Fruit fly (Drosophila melanogaster) whole organism, embryonic: ENCODE data around the gene GNBP3.

ENCODE experiments used
- ATbp ChIP-seq: fragments of 200-800 bp; sonication (Bioruptor generic); optimal IDR thresholded peaks from 2 replicates; lab custom pipeline; 2017; ENCODE audit warnings: missing biosample characterization, mild to moderate bottlenecking, missing genetic modification characterization, missing genetic modification reagents
- Awh ChIP-seq: fragments of 200-800 bp; sonication (Bioruptor generic); IDR thresholded peaks from 2 replicates; pipeline ENCODE4, ENCODE4 v1.3.6; 2022; ENCODE audit warnings: missing biosample characterization, missing genetic modification characterization
- Blimp-1 ChIP-seq: fragments of 200-800 bp; sonication (Bioruptor generic); optimal IDR thresholded peaks from 3 replicates; lab custom pipeline; 2018; ENCODE audit warnings: missing biosample characterization, missing genetic modification characterization, mild to moderate bottlenecking, moderate library complexity, missing genetic modification reagents
- Bteb2 ChIP-seq: fragments of 200-800 bp; sonication (Bioruptor generic); optimal IDR thresholded peaks from 2 replicates; lab custom pipeline; 2016; ENCODE audit warnings: missing biosample characterization, missing genetic modification characterization
- CG10274 ChIP-seq: fragments of 200-800 bp; sonication (Bioruptor generic); optimal IDR thresholded peaks from 3 replicates; lab custom pipeline; 2017; ENCODE audit warnings: missing biosample characterization, mild to moderate bottlenecking, missing genetic modification characterization
- CG10654 ChIP-seq: fragments of 200-800 bp; sonication (Bioruptor generic); optimal IDR thresholded peaks from 2 replicates; lab custom pipeline; 2016; ENCODE audit warnings: missing biosample characterization, missing genetic modification characterization
- CG12659 ChIP-seq: fragments of 200-800 bp; sonication (Bioruptor generic); optimal IDR thresholded peaks from 3 replicates; lab custom pipeline; 2017; ENCODE audit warnings: mild to moderate bottlenecking, missing biosample characterization, missing genetic modification reagents, missing genetic modification characterization
- CG13287 ChIP-seq: fragments of 200-800 bp; sonication (Bioruptor generic); IDR thresholded peaks from 2 replicates; pipeline ENCODE4 v1.3.6; 2022; ENCODE audit warnings: missing biosample characterization, missing genetic modification characterization; ENCODE audit not compliant: partially characterized antibody
- CG14014 ChIP-seq: fragments of 200-800 bp; sonication (Bioruptor generic); IDR thresholded peaks from 2 replicates; pipeline ENCODE4 v1.3.6; 2022; ENCODE audit warnings: missing biosample characterization, missing genetic modification characterization
- CG15073 ChIP-seq: fragments of 200-800 bp; sonication (Bioruptor generic); optimal IDR thresholded peaks from 2 replicates; lab custom pipeline; 2016; ENCODE audit warnings: missing biosample characterization, missing genetic modification characterization
- CG15601 ChIP-seq: fragments of 200-800 bp; sonication (Bioruptor generic); optimal IDR thresholded peaks from 3 replicates; lab custom pipeline; 2019; ENCODE audit warnings: missing biosample characterization, mild to moderate bottlenecking, missing genetic modification characterization, moderate library complexity
- CG16779 ChIP-seq: fragments of 200-800 bp; sonication (Bioruptor generic); IDR thresholded peaks from 2 replicates; pipeline ENCODE4 v1.3.6; 2022; ENCODE audit warnings: missing biosample characterization, missing genetic modification characterization
- CG16813 ChIP-seq: fragments of 200-800 bp; sonication (Bioruptor generic); IDR thresholded peaks from 3 replicates; pipeline ENCODE4 v1.3.6; 2022; ENCODE audit warnings: missing biosample characterization, missing genetic modification characterization; ENCODE audit not compliant: partially characterized antibody
- CG16815 ChIP-seq: fragments of 200-800 bp; sonication (Bioruptor generic); optimal IDR thresholded peaks from 3 replicates; lab custom pipeline; 2017; ENCODE audit warnings: missing biosample characterization, mild to moderate bottlenecking, missing genetic modification characterization
- CG17829 ChIP-seq: fragments of 200-800 bp; optimal IDR thresholded peaks from 2 replicates; lab custom pipeline; 2019; ENCODE audit warnings: missing biosample characterization, mild to moderate bottlenecking, missing genetic modification characterization, moderate library complexity
- CG17912 ChIP-seq: fragments of 200-800 bp; sonication (Bioruptor generic); optimal IDR thresholded peaks from 2 replicates; lab custom pipeline; 2018; ENCODE audit warnings: missing biosample characterization, mild to moderate bottlenecking, missing genetic modification characterization
- CG30403 ChIP-seq: fragments of 200-800 bp; sonication (Bioruptor generic); optimal IDR thresholded peaks from 3 replicates; lab custom pipeline; 2016; ENCODE audit warnings: missing biosample characterization, missing genetic modification characterization
- CG30431 ChIP-seq: fragments of 200-800 bp; sonication (Bioruptor generic); optimal IDR thresholded peaks from 2 replicates; lab custom pipeline; 2017; ENCODE audit warnings: missing biosample characterization, missing genetic modification characterization
- CG3838 ChIP-seq: fragments of 200-800 bp; sonication (Bioruptor generic); optimal IDR thresholded peaks from 3 replicates; lab custom pipeline; 2016; ENCODE audit warnings: missing biosample characterization, missing genetic modification characterization
- CG8281 ChIP-seq: fragments of 200-800 bp; sonication (Bioruptor generic); optimal IDR thresholded peaks from 2 replicates; lab custom pipeline; 2018; ENCODE audit warnings: missing biosample characterization, mild to moderate bottlenecking, missing genetic modification characterization, moderate library complexity
- CG8765 ChIP-seq: fragments of 200-800 bp; sonication (Bioruptor generic); IDR thresholded peaks from 2 replicates; pipeline ENCODE4 v1.3.6; 2022; ENCODE audit warnings: missing biosample characterization, missing genetic modification characterization
- Fer3 ChIP-seq: fragments of 200-800 bp; sonication (Bioruptor generic); optimal IDR thresholded peaks from 2 replicates; lab custom pipeline; 2018; ENCODE audit warnings: missing biosample characterization, mild to moderate bottlenecking, missing genetic modification characterization, moderate library complexity
- Gug ChIP-seq: fragments of 200-800 bp; sonication (Bioruptor generic); IDR thresholded peaks from 4 replicates; pipeline ENCODE4 v1.3.6; 2022; ENCODE audit warnings: missing biosample characterization, missing genetic modification characterization
- Lpt ChIP-seq: fragments of >200 bp; optimal IDR thresholded peaks from 2 replicates; lab custom pipeline; 2018; ENCODE audit warnings: missing biosample characterization, missing genetic modification characterization
- MBD-R2 ChIP-seq: fragments of 200-800 bp; sonication (Bioruptor generic); IDR thresholded peaks from 2 replicates; pipeline ENCODE4 v1.3.6; 2022; ENCODE audit warnings: missing biosample characterization, missing genetic modification characterization
- Med ChIP-seq: fragments of 200-800 bp; sonication (Bioruptor generic); peaks from one replicate; lab custom pipeline; 2016; ENCODE audit warnings: missing biosample characterization, missing genetic modification characterization, mild to moderate bottlenecking, inconsistent platforms, moderate library complexity
- Meics ChIP-seq: fragments of 200-800 bp; sonication (Bioruptor generic); optimal IDR thresholded peaks from 2 replicates; lab custom pipeline; 2017; ENCODE audit warnings: missing biosample characterization, mild to moderate bottlenecking, missing genetic modification characterization
- Oaz ChIP-seq: fragments of 200-800 bp; sonication (Bioruptor generic); IDR thresholded peaks from 2 replicates; pipeline ENCODE4 v1.3.6; 2022; ENCODE audit warnings: missing biosample characterization, missing genetic modification characterization
- Optix ChIP-seq: fragments of 200-800 bp; sonication (Bioruptor generic); IDR thresholded peaks from 3 replicates; pipeline ENCODE4 v1.3.6; 2022; ENCODE audit warnings: missing biosample characterization, missing genetic modification characterization
- Xrp1 ChIP-seq: fragments of 200-800 bp; sonication (Bioruptor generic); IDR thresholded peaks from 2 replicates; pipeline ENCODE4 v1.3.6; 2022; ENCODE audit warnings: missing biosample characterization, missing genetic modification characterization
- abd-A ChIP-seq: fragments of 200-800 bp; sonication (Bioruptor generic); optimal IDR thresholded peaks from 3 replicates; lab custom pipeline; 2019; ENCODE audit warnings: missing biosample characterization, mild to moderate bottlenecking, missing genetic modification characterization, moderate library complexity
- bigmax ChIP-seq: fragments of 200-800 bp; sonication (Bioruptor generic); optimal IDR thresholded peaks from 2 replicates; lab custom pipeline; 2018; ENCODE audit warnings: missing biosample characterization, mild to moderate bottlenecking, missing genetic modification characterization
- btn ChIP-seq: fragments of 200-800 bp; sonication (Bioruptor generic); optimal IDR thresholded peaks from 2 replicates; lab custom pipeline; 2016; ENCODE audit warnings: missing biosample characterization, missing genetic modification characterization
- cg ChIP-seq: fragments of 200-800 bp; sonication (Bioruptor generic); optimal IDR thresholded peaks from 3 replicates; lab custom pipeline; 2019; ENCODE audit warnings: missing biosample characterization, mild to moderate bottlenecking, missing genetic modification characterization, moderate library complexity
- cwo ChIP-seq: fragments of 200-800 bp; sonication (Bioruptor generic); optimal IDR thresholded peaks from 3 replicates; lab custom pipeline; 2017; ENCODE audit warnings: missing biosample characterization, missing genetic modification characterization, mild to moderate bottlenecking, moderate library complexity, missing genetic modification reagents
- danr ChIP-seq: fragments of 200-800 bp; sonication (Bioruptor generic); IDR thresholded peaks from 2 replicates; pipeline ENCODE4 v1.3.6; 2022; ENCODE audit warnings: missing biosample characterization, missing genetic modification characterization
- emc ChIP-seq: fragments of 200-800 bp; sonication (Bioruptor generic); optimal IDR thresholded peaks from 2 replicates; lab custom pipeline; 2016; ENCODE audit warnings: missing biosample characterization, missing genetic modification characterization
- exex ChIP-seq: fragments of 200-800 bp; sonication (Bioruptor generic); optimal IDR thresholded peaks from 4 replicates; lab custom pipeline; 2018; ENCODE audit warnings: missing biosample characterization, mild to moderate bottlenecking, missing genetic modification characterization, moderate library complexity
- gsb ChIP-seq: fragments of 200-800 bp; sonication (Bioruptor generic); IDR thresholded peaks from 2 replicates; pipeline ENCODE4 v1.3.6; 2022; ENCODE audit warnings: missing biosample characterization, missing genetic modification characterization
- hkb ChIP-seq, 2 experiments: fragments of 200-800 bp in 1 of 2; fragments of >200 bp in 1 of 2; sonication (Bioruptor generic) in 1 of 2; IDR thresholded peaks in 1 of 2; optimal IDR thresholded peaks in 1 of 2; 2 replicates each; pipeline versions ENCODE4 v1.3.6 to Lab custom; 2017 to 2022; ENCODE audit warnings: missing biosample characterization in 1 of 2, missing genetic modification characterization in 1 of 2
- kni ChIP-seq: fragments of 200-800 bp; sonication (Bioruptor generic); optimal IDR thresholded peaks from 3 replicates; lab custom pipeline; 2017; ENCODE audit warnings: mild to moderate bottlenecking, missing biosample characterization, missing genetic modification reagents, missing genetic modification characterization
- lab ChIP-seq: fragments of 200-800 bp; sonication (Bioruptor generic); optimal IDR thresholded peaks from 3 replicates; lab custom pipeline; 2017; ENCODE audit warnings: missing biosample characterization, missing genetic modification characterization, mild to moderate bottlenecking, moderate library complexity, missing genetic modification reagents
- mirr ChIP-seq: fragments of 200-800 bp; sonication (Bioruptor generic); optimal IDR thresholded peaks from 3 replicates; lab custom pipeline; 2018; ENCODE audit warnings: missing biosample characterization, mild to moderate bottlenecking, missing genetic modification characterization
- pho ChIP-seq: fragments of 200-800 bp; sonication (Bioruptor generic); optimal IDR thresholded peaks from 2 replicates; lab custom pipeline; 2016; ENCODE audit warnings: missing biosample characterization, missing genetic modification characterization
- run ChIP-seq: fragments of 200-800 bp; sonication (Bioruptor generic); optimal IDR thresholded peaks from 3 replicates; lab custom pipeline; 2018; ENCODE audit warnings: missing biosample characterization, mild to moderate bottlenecking, missing genetic modification characterization
- sr ChIP-seq: fragments of 200-800 bp; sonication (Bioruptor generic); IDR thresholded peaks from 3 replicates; pipeline ENCODE4 v1.3.6; 2022; ENCODE audit warnings: missing biosample characterization, missing genetic modification characterization
- tll ChIP-seq, 2 experiments: fragments of 200-800 bp in 1 of 2; fragments of >200 bp in 1 of 2; sonication (Bioruptor generic) in 1 of 2; optimal IDR thresholded peaks; 2 replicates each; lab custom pipeline; 2017 to 2019; ENCODE audit warnings: missing biosample characterization in 2 of 2, missing genetic modification characterization in 2 of 2, mild to moderate bottlenecking in 1 of 2, moderate library complexity in 1 of 2
- vvl ChIP-seq: fragments of 200-800 bp; sonication (Bioruptor generic); IDR thresholded peaks from 2 replicates; pipeline ENCODE4 v1.3.6; 2022; ENCODE audit warnings: missing biosample characterization, missing genetic modification characterization
- yki ChIP-seq: fragments of >200 bp; optimal IDR thresholded peaks from 3 replicates; lab custom pipeline; 2018

The GNBP3 gene

DNA sequence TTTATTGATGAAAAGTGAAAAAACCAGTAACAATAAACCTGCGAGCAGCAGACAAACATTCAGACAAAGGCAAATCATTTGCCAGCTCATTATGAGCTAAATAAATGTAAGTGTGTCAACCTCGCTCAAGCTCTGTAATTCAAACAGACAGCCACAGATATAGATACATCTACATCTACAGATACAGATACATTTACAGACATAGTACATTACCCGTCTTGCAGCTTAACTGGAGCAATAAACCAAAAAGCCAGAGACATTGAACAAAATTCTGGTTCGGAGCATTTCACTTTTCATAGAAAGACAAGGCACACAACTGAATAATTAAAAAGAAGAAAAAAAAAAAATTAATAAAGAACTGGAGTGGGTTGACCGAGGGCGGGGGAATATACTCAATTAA lies 35.1 kb upstream of the GNBP3 start:
- peak; percentile 60; the same call in 1 of the 2 replicates for TF ChIP-seq Awh (GFP tag; lab: Robert Waterston, UW)
- TF ChIP-seq vvl (GFP tag; lab: Robert Waterston, UW), result peak; percentile 20; the same call in 1 of the 2 replicates
- TF ChIP-seq CG8281 (tag; lab: Kevin White, UChicago), result peak; percentile 50
- peak; percentile 1 for TF ChIP-seq Med
- TF ChIP-seq CG13287, result no peak
- no peak for TF ChIP-seq kni (GFP tag; lab: Kevin White, UChicago)
- TF ChIP-seq Blimp-1 (GFP tag; lab: Kevin White, UChicago), result peak; percentile 62
- TF ChIP-seq Fer3 (tag; lab: Kevin White, UChicago), result no peak
- TF ChIP-seq cg (GFP tag; lab: Kevin White, UChicago), result peak; percentile 16
- TF ChIP-seq danr (GFP tag; lab: Robert Waterston, UW), result no peak

DNA sequence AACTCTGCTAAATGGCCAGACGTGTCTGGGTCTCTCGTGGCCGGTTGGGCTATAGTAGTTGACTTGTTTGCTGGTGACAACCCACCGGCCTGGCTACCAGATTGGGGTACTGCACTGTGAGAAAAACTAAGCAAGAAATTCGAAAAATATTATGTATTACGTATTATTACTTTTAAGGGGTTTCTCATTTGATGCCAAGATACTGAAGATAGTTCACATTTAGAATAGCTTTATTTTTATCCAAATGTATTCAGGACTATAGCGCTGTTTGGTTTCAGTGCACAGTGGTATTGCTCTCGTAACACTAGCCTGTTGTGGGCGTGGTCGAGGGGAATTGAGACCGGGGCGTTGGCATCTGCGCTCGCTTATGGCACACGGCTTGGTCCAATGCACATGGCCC lies 34.1 kb upstream of the GNBP3 start:
- TF ChIP-seq sr (GFP tag; lab: Robert Waterston, UW), result no peak
- no peak for TF ChIP-seq CG15073 (GFP tag; lab: Kevin White, UChicago)
- peak; percentile 67; the same call in 1 of the 2 replicates for TF ChIP-seq Xrp1
- TF ChIP-seq CG12659, result peak; percentile 42
- peak; percentile 10 for TF ChIP-seq exex (tag; lab: Kevin White, UChicago)
- peak; percentile 6 for TF ChIP-seq CG15601 (tag; lab: Kevin White, UChicago)
- no peak for TF ChIP-seq Oaz (GFP tag; lab: Robert Waterston, UW)
- peak; percentile 95 for TF ChIP-seq Med
- no peak for TF ChIP-seq CG30431 (GFP tag; lab: Kevin White, UChicago)
- TF ChIP-seq CG17829 (tag; lab: Kevin White, UChicago), result peak; percentile 62
- TF ChIP-seq CG16813 (GFP tag; lab: Robert Waterston, UW), result no peak
- no peak for TF ChIP-seq mirr (GFP tag; lab: Kevin White, UChicago)
- peak; percentile 14; the same call in 1 of the 4 replicates for TF ChIP-seq Gug
- TF ChIP-seq gsb (GFP tag; lab: Robert Waterston, UW), result no peak
- TF ChIP-seq CG16779, result no peak
- TF ChIP-seq CG10274, result peak; percentile 45
- peak; percentile 71 for TF ChIP-seq ATbp (GFP tag; lab: Kevin White, UChicago)
- no peak for TF ChIP-seq Lpt (GFP tag; lab: Kevin White, UChicago)
- TF ChIP-seq bigmax (GFP tag; lab: Kevin White, UChicago), result no peak
- no peak for TF ChIP-seq hkb (optimal IDR thresholded peaks at IDR 0.05; lab: Kevin White, UChicago)
- peak; percentile 77 for TF ChIP-seq hkb (GFP tag; IDR thresholded peaks at IDR 0.05; lab: Robert Waterston, UW)
- peak; percentile 9 for TF ChIP-seq CG16815 (GFP tag; lab: Kevin White, UChicago)
- TF ChIP-seq pho (GFP tag; lab: Kevin White, UChicago), result peak; percentile 31
- peak; percentile 36; the same call in 1 of the 2 replicates for TF ChIP-seq MBD-R2 (GFP tag; lab: Robert Waterston, UW)
- TF ChIP-seq abd-A (tag; lab: Kevin White, UChicago), result no peak
- peak; percentile 67 for TF ChIP-seq CG30403 (GFP tag; lab: Kevin White, UChicago)
- no peak for TF ChIP-seq yki (lab: Kevin White, UChicago)
- peak; percentile 80 for TF ChIP-seq lab (GFP tag; lab: Kevin White, UChicago)
- no peak for TF ChIP-seq CG8765
- peak; percentile 39 for TF ChIP-seq Bteb2
- TF ChIP-seq cwo (GFP tag; lab: Kevin White, UChicago), result peak; percentile 63
- TF ChIP-seq Meics (GFP tag; lab: Kevin White, UChicago), result peak; percentile 71
- no peak for TF ChIP-seq emc (GFP tag; lab: Kevin White, UChicago)
- TF ChIP-seq CG3838 (GFP tag; lab: Kevin White, UChicago), result no peak
- TF ChIP-seq btn (GFP tag; lab: Kevin White, UChicago), result peak; percentile 38
- TF ChIP-seq run (tag; lab: Kevin White, UChicago), result peak; percentile 59
- no peak for TF ChIP-seq Optix
- peak; percentile 54; the same call in 1 of the 2 replicates for TF ChIP-seq CG14014
- peak; percentile 78 for TF ChIP-seq Awh (GFP tag; lab: Robert Waterston, UW)
- TF ChIP-seq tll (GFP tag; optimal IDR thresholded peaks at IDR 0.05; lab: Kevin White, UChicago), result no peak
- TF ChIP-seq CG17912 (GFP tag; lab: Kevin White, UChicago), result no peak
- TF ChIP-seq CG10654 (GFP tag; lab: Kevin White, UChicago), result peak; percentile 46
